Worm (Caenorhabditis elegans) whole organism, L4/young adult: ENCODE measurements around the gene sec-16A.2.

Source experiments
- W03F9.2 ChIP-seq: fragments of 150-350 bp; optimal IDR thresholded peaks from 2 replicates; lab custom pipeline; 2014; ENCODE audit warnings: missing biosample characterization, missing genetic modification characterization
- dao-5 ChIP-seq: sonication (generic microtip); optimal IDR thresholded peaks from 2 replicates; lab custom pipeline; 2016; ENCODE audit warnings: missing genotype, missing genetic modification characterization, moderate library complexity, missing compliant biosample characterization

DNA sequence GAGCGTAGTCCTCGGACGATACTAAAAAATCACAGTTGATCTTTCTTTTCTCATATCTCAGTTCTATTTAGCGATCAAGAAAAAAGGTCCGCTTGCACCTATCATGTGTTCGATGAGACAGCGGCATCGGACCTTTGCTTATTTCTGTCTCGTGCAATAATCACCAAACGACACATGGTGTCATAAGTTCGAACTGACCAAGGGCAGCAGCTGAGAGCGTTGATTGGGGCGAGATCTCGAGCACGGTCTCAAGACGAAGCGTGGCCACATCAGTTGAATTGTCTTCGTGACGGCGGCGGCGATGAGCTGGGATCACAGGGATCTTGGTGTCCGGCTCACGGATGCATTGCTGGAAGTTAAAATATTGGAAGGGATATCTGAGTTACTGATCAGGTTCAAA lies 24.3 kb upstream of the sec-16A.2 start:
- TF ChIP-seq dao-5 (tag; lab: Kevin White, UChicago), result no peak
- no peak for TF ChIP-seq W03F9.2 (tag; lab: Kevin White, UChicago)
